Fruit fly (Drosophila melanogaster): ENCODE results near the gene CG9759.
A peak's percentile ranks its signal among the peaks of the same experiment; 100 is the strongest.

The CG9759 gene

dm6 chr3R:13645874-13646370, 36.9 kb upstream of the CG9759 start, which contains the start of gene sqd (continued):
- no peak for TF ChIP-seq CG12942 (GFP tag; optimal IDR thresholded peaks at IDR 0.05)
- no peak for TF ChIP-seq aop (GFP tag; IDR thresholded peaks at IDR 0.05)
- peak; percentile 43 for TF ChIP-seq dm (GFP tag; optimal IDR thresholded peaks at IDR 0.05)
- TF ChIP-seq CG7357 (GFP tag; IDR thresholded peaks at IDR 0.05), result peak; percentile 75
- TF ChIP-seq run (tag; optimal IDR thresholded peaks at IDR 0.05), result no peak
- no peak for TF ChIP-seq luna (GFP tag; optimal IDR thresholded peaks at IDR 0.05)
- TF ChIP-seq NC2β (GFP tag; optimal IDR thresholded peaks at IDR 0.05), result peak; percentile 69
- no peak for TF ChIP-seq CG3726 (GFP tag; IDR thresholded peaks at IDR 0.05)
- TF ChIP-seq MTF-1 (GFP tag; optimal IDR thresholded peaks at IDR 0.05; ENCODE audit: borderline replicate concordance), result no peak
- peak; percentile 29 for TF ChIP-seq CG13624 (GFP tag; optimal IDR thresholded peaks at IDR 0.05)
- peak; percentile 52 for TF ChIP-seq CG32532 (GFP tag; IDR thresholded peaks at IDR 0.05)
- peak; percentile 5 for TF ChIP-seq CG2202 (tag; optimal IDR thresholded peaks at IDR 0.05)
- no peak for TF ChIP-seq ttk (GFP tag; IDR thresholded peaks at IDR 0.05)
- TF ChIP-seq CG11093 (GFP tag; IDR thresholded peaks at IDR 0.05), result no peak
- TF ChIP-seq hb (GFP tag; IDR thresholded peaks at IDR 0.05; ENCODE audit: partially characterized antibody), result no peak
- TF ChIP-seq pnt (GFP tag; optimal IDR thresholded peaks at IDR 0.05), result no peak
- no peak for TF ChIP-seq CG5180 (GFP tag; optimal IDR thresholded peaks at IDR 0.05)
- TF ChIP-seq CG10321 (GFP tag; IDR thresholded peaks at IDR 0.05), result 0 out of 2 replicates have a peak, but pooled peaks have one; percentile 16
- TF ChIP-seq CG31365 (tag; optimal IDR thresholded peaks at IDR 0.05), result peak; percentile 47
- peak; percentile 40 for TF ChIP-seq CG13424 (tag; optimal IDR thresholded peaks at IDR 0.05)
- peak; percentile 50 for TF ChIP-seq CG13775 (GFP tag; optimal IDR thresholded peaks at IDR 0.05)
- TF ChIP-seq lab (GFP tag; optimal IDR thresholded peaks at IDR 0.05), result peak; percentile 73
- peak; percentile 31 for TF ChIP-seq grau (tag; optimal IDR thresholded peaks at IDR 0.05)
- TF ChIP-seq slbo (GFP tag; IDR thresholded peaks at IDR 0.05), result no peak; the same call in none of the 2 replicates
- TF ChIP-seq sim (GFP tag; IDR thresholded peaks at IDR 0.05), result 0 out of 2 replicates have a peak, but pooled peaks have one; percentile 34
- no peak for TF ChIP-seq mld (GFP tag; IDR thresholded peaks at IDR 0.05; ENCODE audit: partially characterized antibody)
- TF ChIP-seq az2 (GFP tag; optimal IDR thresholded peaks at IDR 0.05), result peak; percentile 9
- peak; percentile 63; the same call in 1 of the 2 replicates for TF ChIP-seq Rfx (GFP tag; IDR thresholded peaks at IDR 0.05)
- peak; percentile 56 for TF ChIP-seq Fer3 (tag; optimal IDR thresholded peaks at IDR 0.05)
- peak; percentile 35 for TF ChIP-seq Oli (tag; optimal IDR thresholded peaks at IDR 0.05)
- no peak for TF ChIP-seq CG6175 (GFP tag; IDR thresholded peaks at IDR 0.05)
- peak; percentile 65; the same call in 1 of the 3 replicates for TF ChIP-seq ci (GFP tag; IDR thresholded peaks at IDR 0.05)
- TF ChIP-seq CG11504 (tag; optimal IDR thresholded peaks at IDR 0.05), result peak; percentile 41
- no peak for TF ChIP-seq tio (GFP tag; optimal IDR thresholded peaks at IDR 0.05)
- TF ChIP-seq bab2 (GFP tag; optimal IDR thresholded peaks at IDR 0.05), result peak; percentile 3
- peak; percentile 62 for TF ChIP-seq CG10543 (GFP tag; optimal IDR thresholded peaks at IDR 0.05)
- peak; percentile 54 for TF ChIP-seq scrt (GFP tag; optimal IDR thresholded peaks at IDR 0.05)
- TF ChIP-seq Lhr (GFP tag; optimal IDR thresholded peaks at IDR 0.05), result no peak
- TF ChIP-seq CG17802 (tag; optimal IDR thresholded peaks at IDR 0.05), result peak; percentile 97
- peak; percentile 36 for TF ChIP-seq gem (tag; optimal IDR thresholded peaks at IDR 0.05)
- no peak for TF ChIP-seq psq (GFP tag; optimal IDR thresholded peaks at IDR 0.05)
- no peak for TF ChIP-seq ftz-f1 (GFP tag; optimal IDR thresholded peaks at IDR 0.05)
- peak; percentile 70 for TF ChIP-seq stwl (tag; optimal IDR thresholded peaks at IDR 0.05)
- TF ChIP-seq CG6765 (GFP tag; optimal IDR thresholded peaks at IDR 0.05), result peak; percentile 45
- peak; percentile 66 for TF ChIP-seq chn (GFP tag; optimal IDR thresholded peaks at IDR 0.05)
- peak; percentile 10 for TF ChIP-seq kay (GFP tag; optimal IDR thresholded peaks at IDR 0.05)
- TF ChIP-seq tin (GFP tag; optimal IDR thresholded peaks at IDR 0.05), result peak; percentile 31
- TF ChIP-seq CG8478 (optimal IDR thresholded peaks at IDR 0.05), result no peak
- no peak for TF ChIP-seq C15 (GFP tag; IDR thresholded peaks at IDR 0.05)
- TF ChIP-seq CG11695 (GFP tag; IDR thresholded peaks at IDR 0.05), result no peak
- TF ChIP-seq CG10959 (GFP tag; IDR thresholded peaks at IDR 0.05), result no peak

All from whole organism, embryonic.